Worm (Caenorhabditis elegans) whole organism, dauer: ENCODE measurements around the gene ZC395.11.

Experiments used
- unc-62 ChIP-seq: sonication (generic microtip); optimal IDR thresholded peaks from 2 replicates; lab custom pipeline; 2017; ENCODE audit warnings: missing biosample characterization, missing genetic modification reagents, missing genetic modification characterization

The ZC395.11 gene

DNA sequence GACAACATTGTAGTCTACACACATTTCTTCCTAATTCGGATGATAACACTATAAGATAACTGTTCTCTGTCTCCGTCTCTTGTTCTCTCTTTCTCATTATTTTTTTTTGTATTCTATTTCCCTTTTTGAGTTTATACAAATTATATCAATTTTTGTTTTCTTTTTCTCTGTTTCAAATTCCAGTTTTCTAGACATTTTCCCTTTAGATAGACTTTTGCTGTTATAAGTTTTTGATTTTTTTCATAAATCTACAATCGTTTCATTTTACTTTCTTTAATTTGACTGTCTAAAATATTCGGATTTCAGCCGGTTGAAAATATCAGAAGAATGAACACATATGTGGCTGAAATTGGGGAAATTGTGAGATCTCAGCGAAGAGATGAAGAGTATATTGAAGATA, 50.0 kb downstream of the ZC395.11 start, which contains the start of gene prx-10:
Gene prx-10, plus strand, starts transcription at position 301 of the 400 bp plus-strand sequence.
- no peak for TF ChIP-seq unc-62 (GFP tag; lab: Kevin White, UChicago)
